Worm (Caenorhabditis elegans): Measurements from ENCODE around the gene nstp-1.

DNA sequence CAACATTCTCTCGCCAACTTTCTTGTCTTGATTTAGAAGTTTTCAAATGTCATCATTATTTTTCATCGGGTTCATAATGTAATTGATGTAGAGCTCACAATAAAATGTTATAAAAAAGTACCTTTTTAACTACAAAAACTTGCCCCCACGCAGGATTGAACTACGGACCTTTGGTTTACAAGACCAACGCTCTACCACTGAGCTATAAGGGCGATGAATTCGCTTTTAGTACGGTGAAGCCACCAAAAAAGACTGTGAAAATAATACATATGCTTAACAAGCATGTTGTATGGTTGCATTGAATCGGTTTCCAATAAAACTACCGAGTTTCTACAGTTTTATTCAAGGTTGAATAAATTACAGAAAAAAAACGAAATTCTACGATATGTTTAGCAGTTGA, 16.0 kb downstream of the nstp-1 start:
- TF ChIP-seq chd-7 (tag; optimal IDR thresholded peaks at IDR 0.05) (no peak), F22D6.2 (tag; optimal IDR thresholded peaks at IDR 0.05) (no peak), tbp1 (GFP tag; optimal IDR thresholded peaks at IDR 0.05) (peak; percentile 80), mel-28 (tag; optimal IDR thresholded peaks at IDR 0.05; ENCODE audit: borderline replicate concordance) (no peak), ztf-3 (GFP tag; optimal IDR thresholded peaks at IDR 0.05) (no peak), B0035.1 (tag; optimal IDR thresholded peaks at IDR 0.05) (no peak), xnd-1 (tag; optimal IDR thresholded peaks at IDR 0.05) (no peak), unc-62 (GFP tag; optimal IDR thresholded peaks at IDR 0.05) (no peak), repo-1 (tag; optimal IDR thresholded peaks at IDR 0.05) (no peak), hmg-1.2 (GFP tag; IDR thresholded peaks at IDR 0.05) (0 out of 2 replicates have a peak, but pooled peaks have one; percentile 7), gei-17 (GFP tag; optimal IDR thresholded peaks at IDR 0.05) (no peak), Y53G8AR.9 (GFP tag; conservative IDR thresholded peaks at IDR 0.05) (no peak)

All from whole organism, young adult.